Fruit fly (Drosophila melanogaster): ENCODE results near the gene CG14200.

The CG14200 gene

dm6 chrX:19496808-19497259 is 1.5 kb downstream of the CG14200 start (continued):
- peak; percentile 13 for TF ChIP-seq MESR4 (GFP tag; optimal IDR thresholded peaks at IDR 0.05)
- no peak for TF ChIP-seq Elba2 (GFP tag; optimal IDR thresholded peaks at IDR 0.05)
- TF ChIP-seq lov (optimal IDR thresholded peaks at IDR 0.05), result no peak
- 0 out of 3 replicates have a peak, but pooled peaks have one; percentile 34 for TF ChIP-seq lov (GFP tag; IDR thresholded peaks at IDR 0.05)
- TF ChIP-seq run (tag; optimal IDR thresholded peaks at IDR 0.05), result no peak
- no peak for TF ChIP-seq tio (GFP tag; optimal IDR thresholded peaks at IDR 0.05)
- TF ChIP-seq ash1 (GFP tag; optimal IDR thresholded peaks at IDR 0.05), result peak; percentile 28
- peak; percentile 86 for TF ChIP-seq CG13287 (GFP tag; IDR thresholded peaks at IDR 0.05; ENCODE audit: partially characterized antibody)
- peak; percentile 23 for TF ChIP-seq abd-A (tag; optimal IDR thresholded peaks at IDR 0.05)
- no peak for TF ChIP-seq Nf-YB (GFP tag; optimal IDR thresholded peaks at IDR 0.05)
- TF ChIP-seq cwo (GFP tag; optimal IDR thresholded peaks at IDR 0.05), result no peak
- peak; percentile 82 for TF ChIP-seq Aef1 (GFP tag; IDR thresholded peaks at IDR 0.05)
- peak; percentile 26 for TF ChIP-seq gro (GFP tag; optimal IDR thresholded peaks at IDR 0.05)
- TF ChIP-seq Blimp-1 (GFP tag; optimal IDR thresholded peaks at IDR 0.05), result no peak
- TF ChIP-seq CG31388 (GFP tag; optimal IDR thresholded peaks at IDR 0.05), result no peak
- TF ChIP-seq CG17361 (GFP tag; IDR thresholded peaks at IDR 0.05), result no peak
- TF ChIP-seq CG6791 (GFP tag; IDR thresholded peaks at IDR 0.05; ENCODE audit: partially characterized antibody), result peak; percentile 74
- peak; percentile 71 for TF ChIP-seq Ets97D (GFP tag; optimal IDR thresholded peaks at IDR 0.05)
- no peak for TF ChIP-seq tna (GFP tag; IDR thresholded peaks at IDR 0.05; ENCODE audit: partially characterized antibody)
- no peak for TF ChIP-seq pnt (GFP tag; optimal IDR thresholded peaks at IDR 0.05)
- TF ChIP-seq Deaf1 (tag; optimal IDR thresholded peaks at IDR 0.05), result peak; percentile 47
- peak; percentile 57 for TF ChIP-seq vvl (GFP tag; IDR thresholded peaks at IDR 0.05)
- no peak for TF ChIP-seq h (optimal IDR thresholded peaks at IDR 0.05)
- TF ChIP-seq CG1647 (GFP tag; optimal IDR thresholded peaks at IDR 0.05), result no peak
- TF ChIP-seq lbe (GFP tag; optimal IDR thresholded peaks at IDR 0.05), result peak; percentile 71
- TF ChIP-seq Scr (GFP tag; IDR thresholded peaks at IDR 0.05; ENCODE audit: partially characterized antibody), result peak; percentile 71
- no peak for TF ChIP-seq CG4820 (GFP tag; optimal IDR thresholded peaks at IDR 0.05)
- peak; percentile 37 for TF ChIP-seq CG1832 (GFP tag; optimal IDR thresholded peaks at IDR 0.05)
- TF ChIP-seq hbn (GFP tag; IDR thresholded peaks at IDR 0.05; ENCODE audit: partially characterized antibody), result peak; percentile 82
- no peak for TF ChIP-seq CG8765 (GFP tag; IDR thresholded peaks at IDR 0.05)
- peak; percentile 1 for TF ChIP-seq ERR (GFP tag; optimal IDR thresholded peaks at IDR 0.05)
- no peak for TF ChIP-seq Optix (GFP tag; IDR thresholded peaks at IDR 0.05)
- TF ChIP-seq Rfx (GFP tag; IDR thresholded peaks at IDR 0.05), result peak; percentile 46; the same call in 1 of the 2 replicates
- no peak for TF ChIP-seq CG8089 (GFP tag; optimal IDR thresholded peaks at IDR 0.05)
- no peak for TF ChIP-seq z (GFP tag; IDR thresholded peaks at IDR 0.05)
- TF ChIP-seq CG6254 (GFP tag; optimal IDR thresholded peaks at IDR 0.05), result no peak
- no peak for TF ChIP-seq CG7271 (tag; optimal IDR thresholded peaks at IDR 0.05)
- TF ChIP-seq en (GFP tag; optimal IDR thresholded peaks at IDR 0.05), result no peak
- TF ChIP-seq bsh (GFP tag; optimal IDR thresholded peaks at IDR 0.05), result peak in 1 of 2 experiments; percentile 4
- peak; percentile 33 for TF ChIP-seq CG17186 (GFP tag; optimal IDR thresholded peaks at IDR 0.05)
- TF ChIP-seq inv (GFP tag; IDR thresholded peaks at IDR 0.05; ENCODE audit: partially characterized antibody), result peak; percentile 67
- TF ChIP-seq lab (GFP tag; optimal IDR thresholded peaks at IDR 0.05), result peak; percentile 40
- peak; percentile 50; the same call in 2 of the 3 replicates for TF ChIP-seq row (GFP tag; IDR thresholded peaks at IDR 0.05)
- no peak for TF ChIP-seq CG11247 (GFP tag; IDR thresholded peaks at IDR 0.05)
- peak; percentile 21; the same call in 1 of the 2 replicates for TF ChIP-seq MBD-R2 (GFP tag; IDR thresholded peaks at IDR 0.05)
- no peak for TF ChIP-seq CG9876 (GFP tag; optimal IDR thresholded peaks at IDR 0.05)
- peak; percentile 21 for TF ChIP-seq CG7987 (GFP tag; optimal IDR thresholded peaks at IDR 0.05)
- peak; percentile 2 for TF ChIP-seq Nf-YC (tag; optimal IDR thresholded peaks at IDR 0.05)
